Worm (Caenorhabditis elegans) whole organism, midembryonic: ENCODE measurements around the gene C34F6.5.

Source experiments
- T22C8.4 ChIP-seq: fragments of 200-800 bp; sonication (Bioruptor generic); IDR thresholded peaks from 2 replicates; pipeline ENCODE4 v1.3.6; 2022; ENCODE audit warnings: missing genetic modification characterization, missing compliant biosample characterization
- cog-1 ChIP-seq: sonication (generic microtip); optimal IDR thresholded peaks from 2 replicates; lab custom pipeline; 2016; ENCODE audit warnings: missing genetic modification characterization, missing compliant biosample characterization
- flt-1 ChIP-seq: fragments of 200-800 bp; sonication (Bioruptor generic); IDR thresholded peaks from 2 replicates; pipeline ENCODE4 v1.3.6; 2022; ENCODE audit warnings: missing genetic modification characterization, missing compliant biosample characterization
- med-1 ChIP-seq: sonication (generic microtip); optimal IDR thresholded peaks from 2 replicates; lab custom pipeline; 2017; ENCODE audit warnings: missing genetic modification characterization, mild to moderate bottlenecking, missing compliant biosample characterization, antibody characterized with exemption, missing genetic modification reagents; ENCODE audit not compliant: insufficient read depth
- tab-1 ChIP-seq: fragments of 200-800 bp; sonication (Bioruptor generic); IDR thresholded peaks from 2 replicates; pipeline ENCODE4 v1.3.6; 2022; ENCODE audit warnings: missing genetic modification characterization, missing compliant biosample characterization
- ztf-23 ChIP-seq: fragments of 200-800 bp; sonication (Bioruptor generic); IDR thresholded peaks from 2 replicates; pipeline ENCODE4 v1.3.6; 2022; ENCODE audit warnings: missing genetic modification reagents, missing genetic modification characterization, missing compliant biosample characterization
- ztf-29 ChIP-seq: fragments of 200-800 bp; sonication (Bioruptor generic); IDR thresholded peaks from 2 replicates; pipeline ENCODE4 v1.3.6; 2022; ENCODE audit warnings: missing genetic modification reagents, missing genetic modification characterization, missing compliant biosample characterization

- TF ChIP-seq tab-1 (GFP tag; lab: Robert Waterston, UW) (peak; percentile 73; the same call in 1 of the 2 replicates), cog-1 (tag; lab: Kevin White, UChicago) (peak; percentile 45), T22C8.4 (GFP tag; lab: Robert Waterston, UW) (peak; percentile 27; the same call in 1 of the 2 replicates), ztf-23 (GFP tag; lab: Robert Waterston, UW) (peak; percentile 80), flt-1 (GFP tag; lab: Robert Waterston, UW) (peak; percentile 89), ztf-29 (GFP tag; lab: Robert Waterston, UW) (0 out of 2 replicates have a peak, but pooled peaks have one; percentile 45), med-1 (GFP tag; lab: Kevin White, UChicago) (peak; percentile 23)
Observed at ce11 chrX:11252429-11252828, 43.7 kb upstream of the C34F6.5 start.
